Worm (Caenorhabditis elegans) whole organism, L4 larva: Measurements from ENCODE around the gene srbc-37.

Source experiments
- F26F4.8 ChIP-seq: fragments of 200-800 bp; sonication (Bioruptor generic); conservative IDR thresholded peaks from 2 replicates; pipeline ENCODE4 v1.3.6; 2022; ENCODE audit warnings: missing genetic modification characterization, missing compliant biosample characterization
- aly-2 ChIP-seq: sonication (generic microtip); optimal IDR thresholded peaks from 2 replicates; lab custom pipeline; 2018; ENCODE audit warnings: missing biosample characterization, missing genetic modification characterization
- ceh-82 ChIP-seq: sonication (generic microtip); optimal IDR thresholded peaks from 2 replicates; lab custom pipeline; 2017; ENCODE audit warnings: missing biosample characterization, missing genetic modification characterization
- daf-19 ChIP-seq: fragments of 200-800 bp; sonication (Bioruptor generic); conservative IDR thresholded peaks from 2 replicates; pipeline ENCODE4 v1.3.6; 2022; ENCODE audit warnings: missing genetic modification characterization, missing compliant biosample characterization
- dpl-1 ChIP-seq: fragments of 150-350 bp; optimal IDR thresholded peaks from 2 replicates; lab custom pipeline; 2014; ENCODE audit warnings: missing biosample characterization, missing genetic modification reagents, missing genetic modification characterization
- egl-27 ChIP-seq: sonication (generic microtip); optimal IDR thresholded peaks from 3 replicates; lab custom pipeline; 2017; ENCODE audit warnings: missing biosample characterization, missing genetic modification reagents, missing genetic modification characterization
- fos-1 ChIP-seq: fragments of 150-350 bp; optimal IDR thresholded peaks from 2 replicates; lab custom pipeline; 2014; ENCODE audit warnings: missing biosample characterization, missing genetic modification characterization
- jun-1 ChIP-seq: fragments of 150-350 bp; optimal IDR thresholded peaks from 2 replicates; lab custom pipeline; 2014; ENCODE audit warnings: missing biosample characterization, missing genetic modification reagents, missing genetic modification characterization
- lin-13 ChIP-seq: fragments of 150-350 bp; optimal IDR thresholded peaks from 2 replicates; lab custom pipeline; 2014; ENCODE audit warnings: missing biosample characterization, missing genetic modification reagents, missing genetic modification characterization
- nhr-10 ChIP-seq: fragments of 150-350 bp; optimal IDR thresholded peaks from 2 replicates; lab custom pipeline; 2014; ENCODE audit warnings: missing biosample characterization, missing genetic modification characterization
- skn-1 ChIP-seq: fragments of 150-350 bp; optimal IDR thresholded peaks from 2 replicates; lab custom pipeline; 2014; ENCODE audit warnings: missing biosample characterization, missing genetic modification characterization
- unc-39 ChIP-seq: sonication (generic microtip); optimal IDR thresholded peaks from 2 replicates; lab custom pipeline; 2017; ENCODE audit warnings: missing biosample characterization, missing genetic modification characterization

ce11 chrV:674213-674612 is 28.1 kb upstream of the srbc-37 start, which contains the start of gene sru-25:
- TF ChIP-seq nhr-10 (tag; lab: Kevin White, UChicago) (no peak), skn-1 (tag; lab: Kevin White, UChicago) (no peak), egl-27 (no peak), F26F4.8 (GFP tag; lab: Robert Waterston, UW) (no peak), dpl-1 (GFP tag; lab: Kevin White, UChicago) (no peak), ceh-82 (tag; lab: Kevin White, UChicago) (no peak), unc-39 (tag; lab: Kevin White, UChicago) (no peak), lin-13 (GFP tag; lab: Kevin White, UChicago) (no peak), daf-19 (GFP tag; lab: Robert Waterston, UW) (no peak), fos-1 (tag; lab: Kevin White, UChicago) (no peak), jun-1 (no peak), aly-2 (no peak)
